Worm (Caenorhabditis elegans) whole organism, mixed stage, embryonic: Measurements from ENCODE around the gene drd-5.

Source experiments
- M03D4.4 ChIP-seq: sonication (generic microtip); optimal IDR thresholded peaks from 2 replicates; lab custom pipeline; 2017; ENCODE audit warnings: mild to moderate bottlenecking, missing genetic modification characterization, missing compliant biosample characterization
- blmp-1 ChIP-seq: fragments of 150-350 bp; optimal IDR thresholded peaks from 2 replicates; lab custom pipeline; 2014; ENCODE audit warnings: missing biosample characterization, missing genetic modification characterization
- ceh-39 ChIP-seq: fragments of 150-350 bp; optimal IDR thresholded peaks from 2 replicates; lab custom pipeline; 2014; ENCODE audit warnings: missing biosample characterization, missing genetic modification characterization
- ceh-43 ChIP-seq: fragments of 200-800 bp; sonication (Bioruptor generic); optimal IDR thresholded peaks from 2 replicates; lab custom pipeline; 2018; ENCODE audit warnings: mild to moderate bottlenecking, missing genetic modification characterization, moderate library complexity, missing compliant biosample characterization
- ceh-83 ChIP-seq: fragments of 200-800 bp; sonication (Bioruptor generic); optimal IDR thresholded peaks from 2 replicates; lab custom pipeline; 2018; ENCODE audit warnings: mild to moderate bottlenecking, missing genetic modification characterization, missing compliant biosample characterization
- ces-1 ChIP-seq: fragments of 150-350 bp; optimal IDR thresholded peaks from 2 replicates; lab custom pipeline; 2014; ENCODE audit warnings: missing biosample characterization, missing genetic modification reagents, missing genetic modification characterization
- cnd-1 ChIP-seq: fragments of 200-800 bp; sonication (Bioruptor generic); optimal IDR thresholded peaks from 2 replicates; lab custom pipeline; 2018; ENCODE audit warnings: mild to moderate bottlenecking, missing genetic modification characterization, missing compliant biosample characterization
- drap-1 ChIP-seq: fragments of 200-800 bp; sonication (Bioruptor generic); optimal IDR thresholded peaks from 3 replicates; lab custom pipeline; 2018; ENCODE audit warnings: mild to moderate bottlenecking, missing genetic modification characterization, missing compliant biosample characterization
- elt-1 ChIP-seq: sonication (generic microtip); optimal IDR thresholded peaks from 2 replicates; lab custom pipeline; 2017; ENCODE audit warnings: missing genetic modification characterization, mild to moderate bottlenecking, missing compliant biosample characterization, antibody characterized with exemption, moderate library complexity, borderline replicate concordance; ENCODE audit not compliant: insufficient read depth
- elt-3 ChIP-seq: fragments of 150-350 bp; optimal IDR thresholded peaks from 2 replicates; lab custom pipeline; 2014; ENCODE audit warnings: missing biosample characterization, missing genetic modification characterization
- flh-1 ChIP-seq: fragments of 200-800 bp; sonication (Bioruptor generic); optimal IDR thresholded peaks from 2 replicates; lab custom pipeline; 2018; ENCODE audit warnings: mild to moderate bottlenecking, missing genetic modification characterization, moderate library complexity, missing compliant biosample characterization
- ham-2 ChIP-seq: fragments of 200-800 bp; sonication (Bioruptor generic); optimal IDR thresholded peaks from 2 replicates; lab custom pipeline; 2018; ENCODE audit warnings: mild to moderate bottlenecking, missing genetic modification characterization, missing compliant biosample characterization
- hlh-1 ChIP-seq: fragments of 150-350 bp; optimal IDR thresholded peaks from 2 replicates; lab custom pipeline; 2014; ENCODE audit warnings: missing biosample characterization, missing genetic modification reagents, missing genetic modification characterization
- lin-13 ChIP-seq: fragments of 150-350 bp; optimal IDR thresholded peaks from 2 replicates; lab custom pipeline; 2014; ENCODE audit warnings: missing biosample characterization, missing genetic modification characterization
- lin-32 ChIP-seq: fragments of 200-800 bp; sonication (Bioruptor generic); optimal IDR thresholded peaks from 2 replicates; lab custom pipeline; 2018; ENCODE audit warnings: mild to moderate bottlenecking, missing genetic modification characterization, missing compliant biosample characterization
- lsy-2 ChIP-seq: fragments of 150-350 bp; optimal IDR thresholded peaks from 2 replicates; lab custom pipeline; 2014; ENCODE audit warnings: missing biosample characterization, missing genetic modification characterization
- mab-5 ChIP-seq: fragments of 150-350 bp; optimal IDR thresholded peaks from 2 replicates; lab custom pipeline; 2014; ENCODE audit warnings: missing biosample characterization, missing genetic modification characterization
- mep-1 ChIP-seq: fragments of 150-350 bp; optimal IDR thresholded peaks from 2 replicates; lab custom pipeline; 2017; ENCODE audit warnings: missing biosample characterization, missing genetic modification reagents, missing genetic modification characterization, inconsistent platforms
- mls-2 ChIP-seq: sonication (generic microtip); optimal IDR thresholded peaks from 2 replicates; lab custom pipeline; 2016; ENCODE audit warnings: mild to moderate bottlenecking, missing genetic modification characterization, moderate library complexity, missing compliant biosample characterization
- nhr-12 ChIP-seq: fragments of 150-350 bp; optimal IDR thresholded peaks from 2 replicates; lab custom pipeline; 2014; ENCODE audit warnings: missing biosample characterization, missing genetic modification characterization
- nhr-2 ChIP-seq: fragments of 150-350 bp; optimal IDR thresholded peaks from 2 replicates; lab custom pipeline; 2014; ENCODE audit warnings: missing biosample characterization, missing genetic modification characterization
- nhr-28 ChIP-seq: fragments of 150-350 bp; optimal IDR thresholded peaks from 2 replicates; lab custom pipeline; 2014; ENCODE audit warnings: missing biosample characterization, missing genetic modification characterization
- nhr-76 ChIP-seq: sonication (generic microtip); optimal IDR thresholded peaks from 2 replicates; lab custom pipeline; 2017; ENCODE audit warnings: missing biosample characterization, missing genetic modification characterization
- pha-4 ChIP-seq: fragments of 150-350 bp; optimal IDR thresholded peaks from 2 replicates; lab custom pipeline; 2018; ENCODE audit warnings: missing biosample characterization, missing genetic modification reagents, missing genetic modification characterization
- sem-2 ChIP-seq: fragments of 200-800 bp; sonication (Bioruptor generic); optimal IDR thresholded peaks from 2 replicates; lab custom pipeline; 2018; ENCODE audit warnings: mild to moderate bottlenecking, missing genetic modification characterization, missing compliant biosample characterization
- snpc-4 ChIP-seq: fragments of 150-350 bp; optimal IDR thresholded peaks from 2 replicates; lab custom pipeline; 2014; ENCODE audit warnings: missing biosample characterization, missing genetic modification characterization
- sptf-1 ChIP-seq: sonication (generic microtip); optimal IDR thresholded peaks from 2 replicates; lab custom pipeline; 2017; ENCODE audit warnings: mild to moderate bottlenecking, missing genetic modification characterization, moderate library complexity, missing compliant biosample characterization
- tbx-8 ChIP-seq: fragments of 200-800 bp; sonication (Bioruptor generic); optimal IDR thresholded peaks from 2 replicates; lab custom pipeline; 2018; ENCODE audit warnings: mild to moderate bottlenecking, missing genetic modification characterization, moderate library complexity, missing compliant biosample characterization
- unc-120 ChIP-seq: sonication (generic microtip); optimal IDR thresholded peaks from 2 replicates; lab custom pipeline; 2017; ENCODE audit warnings: missing genetic modification characterization, missing compliant biosample characterization; ENCODE audit not compliant: poor library complexity, severe bottlenecking
- unc-39 ChIP-seq: fragments of 150-350 bp; optimal IDR thresholded peaks from 2 replicates; lab custom pipeline; 2014; ENCODE audit warnings: missing biosample characterization, missing genetic modification characterization
- unc-62 ChIP-seq: fragments of 150-350 bp; optimal IDR thresholded peaks from 2 replicates; lab custom pipeline; 2014; ENCODE audit warnings: missing biosample characterization, missing genetic modification reagents, missing genetic modification characterization
- zip-8 ChIP-seq: fragments of 150-350 bp; optimal IDR thresholded peaks from 2 replicates; lab custom pipeline; 2014; ENCODE audit warnings: missing biosample characterization, missing genetic modification characterization
- ztf-11 ChIP-seq: fragments of 150-350 bp; optimal IDR thresholded peaks from 2 replicates; lab custom pipeline; 2014; ENCODE audit warnings: missing biosample characterization, missing genetic modification characterization

drd-5 gene

ce11 chrX:8367553-8367952, 21.4 kb upstream of the drd-5 start, which contains the start of gene F40B5.2:
TSS of gene F40B5.2 (plus strand) at chrX:8367853.
- no peak for TF ChIP-seq unc-39
- TF ChIP-seq flh-1, result no peak
- TF ChIP-seq sem-2, result no peak
- TF ChIP-seq M03D4.4 (tag; lab: Kevin White, UChicago), result no peak
- no peak for TF ChIP-seq tbx-8 (GFP tag; lab: Kevin White, UChicago)
- no peak for TF ChIP-seq elt-3
- TF ChIP-seq zip-8 (tag; lab: Kevin White, UChicago), result no peak
- no peak for TF ChIP-seq nhr-2 (tag; lab: Kevin White, UChicago)
- TF ChIP-seq unc-62 (GFP tag; lab: Kevin White, UChicago), result no peak
- no peak for TF ChIP-seq blmp-1 (tag; lab: Kevin White, UChicago)
- no peak for TF ChIP-seq elt-1
- no peak for TF ChIP-seq mep-1 (tag; lab: Kevin White, UChicago)

ce11 chrX:8362379-8362778, 16.2 kb upstream of the drd-5 start:
- no peak for TF ChIP-seq snpc-4 (tag; lab: Kevin White, UChicago)
- TF ChIP-seq elt-1, result no peak
- TF ChIP-seq ham-2 (GFP tag; lab: Kevin White, UChicago), result no peak
- no peak for TF ChIP-seq mls-2
- TF ChIP-seq M03D4.4 (tag; lab: Kevin White, UChicago), result no peak
- no peak for TF ChIP-seq flh-1
- TF ChIP-seq unc-120 (tag; lab: Kevin White, UChicago), result no peak
- TF ChIP-seq unc-62 (GFP tag; lab: Kevin White, UChicago), result no peak
- no peak for TF ChIP-seq cnd-1
- no peak for TF ChIP-seq hlh-1
- no peak for TF ChIP-seq nhr-28 (tag; lab: Kevin White, UChicago)
- TF ChIP-seq ceh-83 (GFP tag; lab: Kevin White, UChicago), result no peak
- no peak for TF ChIP-seq lin-32 (GFP tag; lab: Kevin White, UChicago)
- TF ChIP-seq blmp-1 (tag; lab: Kevin White, UChicago), result no peak
- no peak for TF ChIP-seq lsy-2 (tag; lab: Kevin White, UChicago)
- no peak for TF ChIP-seq zip-8 (tag; lab: Kevin White, UChicago)
- no peak for TF ChIP-seq sem-2

ce11 chrX:8356305-8356704, 10.2 kb upstream of the drd-5 start:
- TF ChIP-seq unc-120 (tag; lab: Kevin White, UChicago) (no peak), mab-5 (tag; lab: Kevin White, UChicago) (no peak), flh-1 (no peak), ces-1 (GFP tag; lab: Kevin White, UChicago) (no peak), sptf-1 (tag; lab: Kevin White, UChicago) (no peak), lin-13 (tag; lab: Kevin White, UChicago) (no peak), mls-2 (no peak), tbx-8 (GFP tag; lab: Kevin White, UChicago) (no peak), M03D4.4 (tag; lab: Kevin White, UChicago) (no peak), unc-39 (no peak), pha-4 (tag; lab: Kevin White, UChicago) (no peak)

ce11 chrX:8355350-8355749, 9.2 kb upstream of the drd-5 start:
- TF ChIP-seq zip-8 (tag; lab: Kevin White, UChicago) (no peak), M03D4.4 (tag; lab: Kevin White, UChicago) (no peak), ham-2 (GFP tag; lab: Kevin White, UChicago) (no peak), sem-2 (no peak), lsy-2 (tag; lab: Kevin White, UChicago) (no peak), drap-1 (no peak), lin-13 (tag; lab: Kevin White, UChicago) (no peak), sptf-1 (tag; lab: Kevin White, UChicago) (no peak), ceh-39 (tag; lab: Kevin White, UChicago) (no peak), nhr-28 (tag; lab: Kevin White, UChicago) (no peak), blmp-1 (tag; lab: Kevin White, UChicago) (no peak), mep-1 (tag; lab: Kevin White, UChicago) (no peak), mab-5 (tag; lab: Kevin White, UChicago) (no peak), nhr-76 (no peak)

ce11 chrX:8354284-8354784, 8.2 kb upstream of the drd-5 start:
- no peak for TF ChIP-seq ztf-11 (tag; lab: Kevin White, UChicago)
- no peak for TF ChIP-seq lsy-2 (tag; lab: Kevin White, UChicago)
- no peak for TF ChIP-seq ceh-43 (GFP tag; lab: Kevin White, UChicago)
- no peak for TF ChIP-seq elt-1
- no peak for TF ChIP-seq ces-1 (GFP tag; lab: Kevin White, UChicago)
- no peak for TF ChIP-seq nhr-2 (tag; lab: Kevin White, UChicago)
- no peak for TF ChIP-seq nhr-12
- TF ChIP-seq mls-2, result no peak
- TF ChIP-seq elt-3, result no peak
- no peak for TF ChIP-seq nhr-28 (tag; lab: Kevin White, UChicago)
- TF ChIP-seq sptf-1 (tag; lab: Kevin White, UChicago), result no peak
- TF ChIP-seq zip-8 (tag; lab: Kevin White, UChicago), result no peak
- TF ChIP-seq flh-1, result no peak
- TF ChIP-seq drap-1, result no peak
- TF ChIP-seq mab-5 (tag; lab: Kevin White, UChicago), result no peak
- TF ChIP-seq lin-32 (GFP tag; lab: Kevin White, UChicago), result no peak
- TF ChIP-seq, all 35 proteins: peak for 0
